Worm (Caenorhabditis elegans): ENCODE data around the gene pmp-2.

pmp-2 gene

ce11 chrII:6858201-6858600, 29.4 kb downstream of the pmp-2 start, which contains the start of gene dnj-5:
Gene dnj-5, minus strand, starts transcription at chrII:6858301.
- TF ChIP-seq daf-12 (tag; optimal IDR thresholded peaks at IDR 0.05) (no peak), fkh-2 (tag; optimal IDR thresholded peaks at IDR 0.05) (no peak), ztf-11 (tag; optimal IDR thresholded peaks at IDR 0.05) (no peak), nfya-1 (tag; optimal IDR thresholded peaks at IDR 0.05; ENCODE audit: insufficient read depth) (no peak), nhr-28 (tag; optimal IDR thresholded peaks at IDR 0.05) (no peak)

ce11 chrII:6853059-6853466, 34.5 kb downstream of the pmp-2 start:
- TF ChIP-seq fkh-2 (tag; optimal IDR thresholded peaks at IDR 0.05) (no peak), unc-39 (tag; optimal IDR thresholded peaks at IDR 0.05) (no peak), ztf-4 (tag; optimal IDR thresholded peaks at IDR 0.05) (peak; percentile 37), tbx-2 (tag; optimal IDR thresholded peaks at IDR 0.05) (peak; percentile 36), lin-39 (tag; optimal IDR thresholded peaks at IDR 0.05) (peak; percentile 85), egl-27 (tag; optimal IDR thresholded peaks at IDR 0.05) (peak; percentile 94), elt-2 (tag; optimal IDR thresholded peaks at IDR 0.05) (peak; percentile 46), elt-1 (tag; optimal IDR thresholded peaks at IDR 0.05) (no peak), nhr-77 (tag; optimal IDR thresholded peaks at IDR 0.05) (no peak), fkh-10 (GFP tag; optimal IDR thresholded peaks at IDR 0.05) (no peak), jun-1 (tag; optimal IDR thresholded peaks at IDR 0.05) (no peak), ZK546.5 (tag; optimal IDR thresholded peaks at IDR 0.05) (no peak), nhr-12 (tag; optimal IDR thresholded peaks at IDR 0.05) (no peak), mdl-1 (tag; optimal IDR thresholded peaks at IDR 0.05) (no peak), nhr-67 (tag; optimal IDR thresholded peaks at IDR 0.05) (no peak), sea-2 (GFP tag; optimal IDR thresholded peaks at IDR 0.05) (no peak), nhr-25 (tag; optimal IDR thresholded peaks at IDR 0.05) (peak; percentile 56), nhr-43 (tag; optimal IDR thresholded peaks at IDR 0.05; ENCODE audit: poor library complexity, severe bottlenecking) (peak; percentile 28), hmg-11 (tag; optimal IDR thresholded peaks at IDR 0.05) (peak; percentile 78), zag-1 (tag; optimal IDR thresholded peaks at IDR 0.05) (no peak), ceh-16 (tag; optimal IDR thresholded peaks at IDR 0.05) (no peak), nhr-76 (tag; optimal IDR thresholded peaks at IDR 0.05) (no peak), snpc-4 (tag; optimal IDR thresholded peaks at IDR 0.05) (peak; percentile 3), lsy-12 (tag; optimal IDR thresholded peaks at IDR 0.05) (peak; percentile 78), pqm-1 (tag; optimal IDR thresholded peaks at IDR 0.05) (peak; percentile 31), ceh-82 (tag; optimal IDR thresholded peaks at IDR 0.05) (peak; percentile 5), nhr-28 (tag; optimal IDR thresholded peaks at IDR 0.05) (no peak), eor-1 (tag; optimal IDR thresholded peaks at IDR 0.05) (no peak), ceh-28 (tag; optimal IDR thresholded peaks at IDR 0.05) (peak; percentile 20), ama-1 (optimal IDR thresholded peaks at IDR 0.05) (peak; percentile 55), daf-12 (tag; optimal IDR thresholded peaks at IDR 0.05) (no peak), pha-4 (tag; optimal IDR thresholded peaks at IDR 0.05) (peak; percentile 58), R02D3.7 (tag; optimal IDR thresholded peaks at IDR 0.05) (peak; percentile 12), elt-3 (tag; optimal IDR thresholded peaks at IDR 0.05) (peak in 1 of 3 experiments; percentile 39), nhr-237 (tag; optimal IDR thresholded peaks at IDR 0.05) (no peak), ceh-9 (tag; optimal IDR thresholded peaks at IDR 0.05) (no peak), mml-1 (tag; optimal IDR thresholded peaks at IDR 0.05) (no peak), egl-5 (tag; optimal IDR thresholded peaks at IDR 0.05) (peak; percentile 32), nhr-11 (tag; optimal IDR thresholded peaks at IDR 0.05) (peak; percentile 35), nhr-23 (tag; optimal IDR thresholded peaks at IDR 0.05) (peak; percentile 19), aly-2 (tag; optimal IDR thresholded peaks at IDR 0.05) (no peak), unc-62 (GFP tag; optimal IDR thresholded peaks at IDR 0.05) (no peak), ztf-11 (tag; optimal IDR thresholded peaks at IDR 0.05) (no peak), lin-15B (tag; optimal IDR thresholded peaks at IDR 0.05) (peak; percentile 47), fos-1 (tag; optimal IDR thresholded peaks at IDR 0.05) (no peak), skn-1 (tag; optimal IDR thresholded peaks at IDR 0.05) (peak; percentile 24), nfya-1 (tag; optimal IDR thresholded peaks at IDR 0.05; ENCODE audit: insufficient read depth) (peak; percentile 75)

Measured in whole organism, L3 larva.